Worm (Caenorhabditis elegans): Measurements from ENCODE around the gene F58F12.1.

F58F12.1 gene

ce11 chrII:6348360-6348759, 35.1 kb upstream of the F58F12.1 start (continued):
- TF ChIP-seq F49E8.2 (tag; optimal IDR thresholded peaks at IDR 0.05; ENCODE audit: borderline replicate concordance), result no peak
- TF ChIP-seq hif-1 (tag; optimal IDR thresholded peaks at IDR 0.05), result peak in 1 of 2 experiments; percentile 74
- TF ChIP-seq pqm-1 (tag; optimal IDR thresholded peaks at IDR 0.05), result peak; percentile 8
- TF ChIP-seq madf-9 (GFP tag; conservative IDR thresholded peaks at IDR 0.05), result peak; percentile 60
- no peak for TF ChIP-seq spr-3 (GFP tag; optimal IDR thresholded peaks at IDR 0.05)
- TF ChIP-seq cey-2 (tag; optimal IDR thresholded peaks at IDR 0.05; ENCODE audit: borderline replicate concordance, insufficient read depth), result peak; percentile 45
- TF ChIP-seq lin-38 (GFP tag; IDR thresholded peaks at IDR 0.05), result peak; percentile 74
- peak; percentile 71 to 92 for TF ChIP-seq mdl-1 (tag; optimal IDR thresholded peaks at IDR 0.05)
- TF ChIP-seq F37D6.2 (tag; optimal IDR thresholded peaks at IDR 0.05), result peak; percentile 54
- peak; percentile 36 for TF ChIP-seq snpc-4 (tag; optimal IDR thresholded peaks at IDR 0.05)
- TF ChIP-seq hlh-11 (tag; optimal IDR thresholded peaks at IDR 0.05), result peak; percentile 98
- TF ChIP-seq dmd-6 (GFP tag; IDR thresholded peaks at IDR 0.05), result peak; percentile 92
- TF ChIP-seq mxl-2 (GFP tag; conservative IDR thresholded peaks at IDR 0.05), result 0 out of 2 replicates have a peak, but pooled peaks have one; percentile 47
- TF ChIP-seq pha-4 (GFP tag; IDR thresholded peaks at IDR 0.05), result peak; percentile 70; the same call in 1 of the 2 replicates
- TF ChIP-seq pha-4 (tag; optimal IDR thresholded peaks at IDR 0.05), result peak; percentile 88
- TF ChIP-seq ceh-82 (tag; optimal IDR thresholded peaks at IDR 0.05), result no peak
- TF ChIP-seq ceh-62 (tag; optimal IDR thresholded peaks at IDR 0.05), result no peak
- TF ChIP-seq D1046.2 (GFP tag; IDR thresholded peaks at IDR 0.05), result no peak

ce11 chrII:6349968-6350367, 33.5 kb upstream of the F58F12.1 start:
- no peak for TF ChIP-seq dve-1 (tag; optimal IDR thresholded peaks at IDR 0.05; ENCODE audit: insufficient read depth)
- TF ChIP-seq ZK546.5 (tag; optimal IDR thresholded peaks at IDR 0.05), result no peak
- TF ChIP-seq nhr-11 (tag; optimal IDR thresholded peaks at IDR 0.05), result no peak
- no peak for TF ChIP-seq F26F4.8 (GFP tag; conservative IDR thresholded peaks at IDR 0.05)
- TF ChIP-seq egl-43 (GFP tag; IDR thresholded peaks at IDR 0.05), result no peak
- no peak for TF ChIP-seq nhr-76 (tag; optimal IDR thresholded peaks at IDR 0.05)
- TF ChIP-seq nhr-237 (tag; optimal IDR thresholded peaks at IDR 0.05), result no peak
- no peak for TF ChIP-seq nhr-28 (tag; optimal IDR thresholded peaks at IDR 0.05)
- TF ChIP-seq zfp-3 (GFP tag; conservative IDR thresholded peaks at IDR 0.05), result no peak
- TF ChIP-seq F44E2.7 (GFP tag; IDR thresholded peaks at IDR 0.05), result no peak
- no peak for TF ChIP-seq aha-1 (tag)
- TF ChIP-seq ctbp-1 (GFP tag; IDR thresholded peaks at IDR 0.05), result no peak
- no peak for TF ChIP-seq mep-1 (tag; optimal IDR thresholded peaks at IDR 0.05)
- no peak for TF ChIP-seq ces-1 (GFP tag; optimal IDR thresholded peaks at IDR 0.05)
- TF ChIP-seq nhr-25 (tag; optimal IDR thresholded peaks at IDR 0.05; ENCODE audit: borderline replicate concordance, insufficient read depth), result no peak
- TF ChIP-seq php-3 (GFP tag; IDR thresholded peaks at IDR 0.05), result no peak

ce11 chrII:6351887-6352286, 31.6 kb upstream of the F58F12.1 start, which contains the start of gene C32D5.10:
C32D5.10 (minus strand) TSS chrII:6351987.
- TF ChIP-seq lin-38 (GFP tag; IDR thresholded peaks at IDR 0.05) (no peak), dmd-9 (GFP tag; IDR thresholded peaks at IDR 0.05) (no peak), zip-2 (tag; optimal IDR thresholded peaks at IDR 0.05) (no peak), nhr-41 (GFP tag; IDR thresholded peaks at IDR 0.05) (no peak)

Measured in whole organism, L4 larva.